Fruit fly (Drosophila melanogaster) whole organism, adult: ENCODE measurements around the gene CG10576.

Experiments used
- CG11617 ChIP-seq: fragments of 200-800 bp; sonication (Bioruptor generic); optimal IDR thresholded peaks from 2 replicates; lab custom pipeline; 2017; ENCODE audit warnings: mild to moderate bottlenecking, missing biosample characterization, missing genetic modification reagents, missing genetic modification characterization
- cnc ChIP-seq, 2 experiments: fragments of >200 bp; optimal IDR thresholded peaks; 2 replicates each; lab custom pipeline; 2017
- tj ChIP-seq: fragments of 200-800 bp; sonication (Bioruptor generic); optimal IDR thresholded peaks from 3 replicates; lab custom pipeline; 2017; ENCODE audit warnings: missing biosample characterization, mild to moderate bottlenecking, missing genetic modification characterization, moderate library complexity

- TF ChIP-seq CG11617 = no peak
- no peak for TF ChIP-seq cnc (optimal IDR thresholded peaks at IDR 0.05; lab: Kevin White, UChicago)
- no peak for TF ChIP-seq tj (GFP tag; lab: Kevin White, UChicago)
Observed at dm6 chr3L:5793967-5794366, 28.5 kb upstream of the CG10576 start, which contains the start of gene Bre1.
